Fruit fly (Drosophila melanogaster) whole organism, embryonic: ENCODE measurements around the gene Mocs2B.

ENCODE experiments used
- ATbp ChIP-seq: fragments of 200-800 bp; sonication (Bioruptor generic); optimal IDR thresholded peaks from 2 replicates; lab custom pipeline; 2017; ENCODE audit warnings: missing biosample characterization, mild to moderate bottlenecking, missing genetic modification characterization, missing genetic modification reagents
- Adf1 ChIP-seq: fragments of 200-800 bp; sonication (Bioruptor generic); IDR thresholded peaks from 2 replicates; pipeline ENCODE4 v1.3.6; 2022; ENCODE audit warnings: missing biosample characterization, missing genetic modification characterization
- CG10321 ChIP-seq: fragments of 200-800 bp; sonication (Bioruptor generic); IDR thresholded peaks from 2 replicates; pipeline ENCODE4 v1.3.6; 2022; ENCODE audit warnings: missing biosample characterization, missing genetic modification characterization
- CG11723 ChIP-seq: fragments of 200-800 bp; sonication (Bioruptor generic); optimal IDR thresholded peaks from 2 replicates; lab custom pipeline; 2017; ENCODE audit warnings: missing biosample characterization, mild to moderate bottlenecking, missing genetic modification characterization
- CG15479 ChIP-seq: fragments of 200-800 bp; sonication (Bioruptor generic); optimal IDR thresholded peaks from 3 replicates; lab custom pipeline; 2019; ENCODE audit warnings: missing biosample characterization, mild to moderate bottlenecking, missing genetic modification characterization, moderate library complexity
- CG15514 ChIP-seq: fragments of 200-800 bp; sonication (Bioruptor generic); optimal IDR thresholded peaks from 3 replicates; lab custom pipeline; 2017; ENCODE audit warnings: missing biosample characterization, missing genetic modification characterization, mild to moderate bottlenecking, moderate library complexity, missing genetic modification reagents
- CG1832 ChIP-seq: fragments of 200-800 bp; sonication (Bioruptor generic); optimal IDR thresholded peaks from 2 replicates; lab custom pipeline; 2017; ENCODE audit warnings: missing biosample characterization, mild to moderate bottlenecking, missing genetic modification characterization, inconsistent platforms
- CG18599 ChIP-seq: fragments of 200-800 bp; sonication (Bioruptor generic); optimal IDR thresholded peaks from 3 replicates; lab custom pipeline; 2017; ENCODE audit warnings: missing biosample characterization, missing genetic modification characterization, mild to moderate bottlenecking, moderate library complexity, missing genetic modification reagents
- CG2129 ChIP-seq: fragments of 200-800 bp; sonication (Bioruptor generic); IDR thresholded peaks from 2 replicates; pipeline ENCODE4 v1.3.6; 2022; ENCODE audit warnings: missing biosample characterization, missing genetic modification characterization; ENCODE audit not compliant: partially characterized antibody
- CG2678 ChIP-seq: fragments of 200-800 bp; sonication (Bioruptor generic); optimal IDR thresholded peaks from 3 replicates; lab custom pipeline; 2019; ENCODE audit warnings: missing biosample characterization, mild to moderate bottlenecking, missing genetic modification characterization, moderate library complexity
- CG31224 ChIP-seq: fragments of 200-800 bp; sonication (Bioruptor generic); IDR thresholded peaks from 2 replicates; pipeline ENCODE4 v1.3.6; 2022; ENCODE audit warnings: missing biosample characterization, missing genetic modification characterization
- CG32532 ChIP-seq: fragments of 200-800 bp; sonication (Bioruptor generic); IDR thresholded peaks from 2 replicates; pipeline ENCODE4 v1.3.6; 2022; ENCODE audit warnings: missing biosample characterization, missing genetic modification characterization
- CG34376 ChIP-seq: fragments of 200-800 bp; sonication (Bioruptor generic); optimal IDR thresholded peaks from 2 replicates; lab custom pipeline; 2018; ENCODE audit warnings: missing biosample characterization, mild to moderate bottlenecking, missing genetic modification characterization
- CG4424 ChIP-seq: fragments of 200-800 bp; sonication (Bioruptor generic); optimal IDR thresholded peaks from 3 replicates; lab custom pipeline; 2016; ENCODE audit warnings: missing biosample characterization, missing genetic modification characterization
- CG7745 ChIP-seq: fragments of 200-800 bp; sonication (Bioruptor generic); optimal IDR thresholded peaks from 2 replicates; lab custom pipeline; 2018; ENCODE audit warnings: missing biosample characterization, mild to moderate bottlenecking, missing genetic modification characterization, moderate library complexity
- CG8290 ChIP-seq, 3 experiments: fragments of 200-800 bp; sonication (Bioruptor generic); optimal IDR thresholded peaks; 2 replicates each; lab custom pipeline; 2016 to 2019; ENCODE audit warnings: missing biosample characterization in 3 of 3, missing genetic modification characterization in 3 of 3, mild to moderate bottlenecking in 2 of 3, moderate library complexity in 1 of 3
- ERR ChIP-seq: fragments of 200-800 bp; sonication (Bioruptor generic); optimal IDR thresholded peaks from 2 replicates; lab custom pipeline; 2016; ENCODE audit warnings: missing biosample characterization, missing genetic modification characterization
- Ets65A ChIP-seq: fragments of 200-800 bp; sonication (Bioruptor generic); peaks from one replicate; lab custom pipeline; 2016; ENCODE audit warnings: missing biosample characterization, missing genetic modification characterization
- HLH54F ChIP-seq: fragments of 200-800 bp; sonication (Bioruptor generic); optimal IDR thresholded peaks from 3 replicates; lab custom pipeline; 2016; ENCODE audit warnings: missing biosample characterization, missing genetic modification characterization
- HmgD ChIP-seq: fragments of 200-800 bp; sonication (Bioruptor generic); optimal IDR thresholded peaks from 3 replicates; lab custom pipeline; 2016; ENCODE audit warnings: missing biosample characterization, missing genetic modification characterization
- Jarid2 ChIP-seq: fragments of 200-800 bp; sonication (Bioruptor generic); optimal IDR thresholded peaks from 3 replicates; lab custom pipeline; 2017; ENCODE audit warnings: mild to moderate bottlenecking, missing biosample characterization, missing genetic modification reagents, missing genetic modification characterization
- Nf-YA ChIP-seq: fragments of 200-800 bp; sonication (Bioruptor generic); IDR thresholded peaks from 2 replicates; pipeline ENCODE4 v1.3.6; 2022; ENCODE audit warnings: missing biosample characterization, missing genetic modification characterization
- Nf-YB ChIP-seq: fragments of 200-800 bp; sonication (Bioruptor generic); optimal IDR thresholded peaks from 3 replicates; lab custom pipeline; 2019; ENCODE audit warnings: missing biosample characterization, mild to moderate bottlenecking, missing genetic modification characterization, moderate library complexity
- Nf-YC ChIP-seq: fragments of 200-800 bp; optimal IDR thresholded peaks from 3 replicates; lab custom pipeline; 2019; ENCODE audit warnings: missing biosample characterization, mild to moderate bottlenecking, missing genetic modification characterization, moderate library complexity
- Opbp ChIP-seq: fragments of 200-800 bp; sonication (Bioruptor generic); IDR thresholded peaks from 3 replicates; pipeline ENCODE4 v1.3.6; 2022; ENCODE audit warnings: missing biosample characterization, missing genetic modification characterization; ENCODE audit not compliant: partially characterized antibody
- PHDP ChIP-seq: fragments of 200-800 bp; sonication (Bioruptor generic); optimal IDR thresholded peaks from 3 replicates; lab custom pipeline; 2018; ENCODE audit warnings: missing biosample characterization, mild to moderate bottlenecking, missing genetic modification characterization, moderate library complexity
- Six4 ChIP-seq: fragments of 200-800 bp; sonication (Bioruptor generic); optimal IDR thresholded peaks from 2 replicates; lab custom pipeline; 2016; ENCODE audit warnings: missing biosample characterization, missing genetic modification characterization
- Trl ChIP-seq, 3 experiments: fragments of >200 bp in 2 of 3; fragments of 200-800 bp in 1 of 3; sonication (Bioruptor generic) in 1 of 3; optimal IDR thresholded peaks; 2 replicates in 1 of 3; 3 replicates in 2 of 3; lab custom pipeline; 2016 to 2017; ENCODE audit warnings: missing biosample characterization in 1 of 3, missing genetic modification characterization in 1 of 3
- cg ChIP-seq: fragments of 200-800 bp; sonication (Bioruptor generic); optimal IDR thresholded peaks from 3 replicates; lab custom pipeline; 2019; ENCODE audit warnings: missing biosample characterization, mild to moderate bottlenecking, missing genetic modification characterization, moderate library complexity
- ci ChIP-seq: fragments of 200-800 bp; sonication (Bioruptor generic); IDR thresholded peaks from 3 replicates; pipeline ENCODE4 v1.3.6; 2022; ENCODE audit warnings: missing biosample characterization, missing genetic modification characterization
- grn ChIP-seq: fragments of 200-800 bp; sonication (Bioruptor generic); optimal IDR thresholded peaks from 3 replicates; lab custom pipeline; 2017; ENCODE audit warnings: missing biosample characterization, missing genetic modification characterization
- jigr1 ChIP-seq: fragments of 200-800 bp; sonication (Bioruptor generic); IDR thresholded peaks from 3 replicates; pipeline ENCODE4 v1.3.6; 2022; ENCODE audit warnings: missing biosample characterization, missing genetic modification characterization
- jing ChIP-seq: fragments of 200-800 bp; sonication (Bioruptor generic); optimal IDR thresholded peaks from 2 replicates; lab custom pipeline; 2018; ENCODE audit warnings: missing biosample characterization, mild to moderate bottlenecking, missing genetic modification characterization
- knrl ChIP-seq: fragments of 200-800 bp; sonication (Bioruptor generic); IDR thresholded peaks from 3 replicates; pipeline ENCODE4 v1.3.6; 2022; ENCODE audit warnings: missing biosample characterization, missing genetic modification characterization; ENCODE audit not compliant: partially characterized antibody
- lola ChIP-seq, 3 experiments: fragments of >200 bp in 2 of 3; fragments of 200-800 bp in 1 of 3; sonication (Bioruptor generic) in 1 of 3; optimal IDR thresholded peaks; 2 replicates each; lab custom pipeline; 2017 to 2019; ENCODE audit warnings: missing biosample characterization in 3 of 3, missing genetic modification characterization in 3 of 3, mild to moderate bottlenecking in 1 of 3, moderate library complexity in 1 of 3
- mld ChIP-seq: fragments of 200-800 bp; sonication (Bioruptor generic); IDR thresholded peaks from 3 replicates; pipeline ENCODE4 v1.3.6; 2022; ENCODE audit warnings: missing biosample characterization, missing genetic modification characterization; ENCODE audit not compliant: partially characterized antibody
- nom ChIP-seq: fragments of 200-800 bp; sonication (Bioruptor generic); optimal IDR thresholded peaks from 2 replicates; lab custom pipeline; 2017; ENCODE audit warnings: missing biosample characterization, missing genetic modification characterization, mild to moderate bottlenecking, moderate library complexity, missing genetic modification reagents
- oc ChIP-seq: fragments of 200-800 bp; sonication (Bioruptor generic); optimal IDR thresholded peaks from 2 replicates; lab custom pipeline; 2018; ENCODE audit warnings: missing biosample characterization, mild to moderate bottlenecking, missing genetic modification characterization, moderate library complexity
- otp ChIP-seq: fragments of 200-800 bp; sonication (Bioruptor generic); IDR thresholded peaks from 3 replicates; pipeline ENCODE4, ENCODE4 v1.3.6; 2022; ENCODE audit warnings: missing biosample characterization, missing genetic modification characterization
- pfk ChIP-seq: fragments of 200-800 bp; sonication (Bioruptor generic); optimal IDR thresholded peaks from 2 replicates; lab custom pipeline; 2018; ENCODE audit warnings: missing biosample characterization, mild to moderate bottlenecking, missing genetic modification characterization, moderate library complexity
- toy ChIP-seq: fragments of 200-800 bp; sonication (Bioruptor generic); IDR thresholded peaks from 2 replicates; pipeline ENCODE4 v1.3.6; 2022; ENCODE audit warnings: missing biosample characterization, missing genetic modification characterization
- trem ChIP-seq: fragments of 200-800 bp; optimal IDR thresholded peaks from 3 replicates; lab custom pipeline; 2019; ENCODE audit warnings: missing biosample characterization, mild to moderate bottlenecking, missing genetic modification characterization, moderate library complexity
- wor ChIP-seq: fragments of 200-800 bp; sonication (Bioruptor generic); IDR thresholded peaks from 2 replicates; pipeline ENCODE4 v1.3.6; 2022; ENCODE audit warnings: missing biosample characterization, missing genetic modification characterization

Mocs2B gene

dm6 chr3R:25097486-25097885 is 29.7 kb downstream of the Mocs2B start, which contains the start of the genes CG33095 and CG33096 (continued):
- no peak for TF ChIP-seq CG11723 (GFP tag; lab: Kevin White, UChicago)
- TF ChIP-seq PHDP (tag; lab: Kevin White, UChicago): no peak
- TF ChIP-seq Six4: no peak
- TF ChIP-seq pfk (GFP tag; lab: Kevin White, UChicago): peak; percentile 69
- TF ChIP-seq CG15514 (GFP tag; lab: Kevin White, UChicago): peak; percentile 98
- TF ChIP-seq otp (GFP tag; lab: Robert Waterston, UW): no peak
- 0 out of 3 replicates have a peak, but pooled peaks have one; percentile 10 for TF ChIP-seq knrl (GFP tag; lab: Robert Waterston, UW)
- TF ChIP-seq cg: peak; percentile 71
- no peak for TF ChIP-seq CG4424 (GFP tag; lab: Kevin White, UChicago)
- no peak for TF ChIP-seq wor (GFP tag; lab: Robert Waterston, UW)
- no peak for TF ChIP-seq CG18599
- TF ChIP-seq HLH54F (GFP tag; lab: Kevin White, UChicago): no peak
- TF ChIP-seq CG15479: no peak
- peak; percentile 35 for TF ChIP-seq trem (tag; lab: Kevin White, UChicago)
- no peak for TF ChIP-seq CG2129 (GFP tag; lab: Robert Waterston, UW)
- no peak for TF ChIP-seq ERR
- TF ChIP-seq CG8290 (GFP tag; optimal IDR thresholded peaks at IDR 0.05; lab: Kevin White, UChicago): peak; percentile 75
- peak in 1 of 2 experiments; percentile 2 for TF ChIP-seq CG8290 (tag; optimal IDR thresholded peaks at IDR 0.05; lab: Kevin White, UChicago)
- TF ChIP-seq grn (GFP tag; lab: Kevin White, UChicago): no peak
- peak; percentile 86 for TF ChIP-seq Ets65A (GFP tag; lab: Kevin White, UChicago)
- no peak for TF ChIP-seq CG34376 (GFP tag; lab: Kevin White, UChicago)
- TF ChIP-seq lola (GFP tag; optimal IDR thresholded peaks at IDR 0.05; lab: Kevin White, UChicago): no peak
- no peak for TF ChIP-seq ci (GFP tag; lab: Robert Waterston, UW)

dm6 chr3R:25094639-25095038 is 32.5 kb downstream of the Mocs2B start, which contains the start of gene fd96Cb:
fd96Cb (plus strand) TSS chr3R:25095012.
- peak; percentile 21 for TF ChIP-seq HmgD
- peak; percentile 31; the same call in 1 of the 2 replicates for TF ChIP-seq Adf1 (GFP tag; lab: Robert Waterston, UW)
- peak; percentile 30 to 49 for TF ChIP-seq Trl (optimal IDR thresholded peaks at IDR 0.05; lab: Kevin White, UChicago)
- TF ChIP-seq Trl (GFP tag; optimal IDR thresholded peaks at IDR 0.05; lab: Kevin White, UChicago): no peak
- TF ChIP-seq oc (tag; lab: Kevin White, UChicago): peak; percentile 64
- peak; percentile 34 for TF ChIP-seq jing (GFP tag; lab: Kevin White, UChicago)
- TF ChIP-seq Opbp (GFP tag; lab: Robert Waterston, UW): peak; percentile 34; the same call in 1 of the 3 replicates
- 0 out of 3 replicates have a peak, but pooled peaks have one; percentile 55 for TF ChIP-seq mld (GFP tag; lab: Robert Waterston, UW)
- TF ChIP-seq jigr1 (GFP tag; lab: Robert Waterston, UW): no peak
- TF ChIP-seq ATbp (GFP tag; lab: Kevin White, UChicago): no peak
- peak; percentile 94 for TF ChIP-seq CG10321 (GFP tag; lab: Robert Waterston, UW)
- peak; percentile 31 for TF ChIP-seq nom (GFP tag; lab: Kevin White, UChicago)
- no peak for TF ChIP-seq toy (GFP tag; lab: Robert Waterston, UW)
- TF ChIP-seq CG1832 (GFP tag; lab: Kevin White, UChicago): peak; percentile 88
- TF ChIP-seq Nf-YC (tag; lab: Kevin White, UChicago): peak; percentile 100
- TF ChIP-seq Nf-YA (GFP tag; lab: Robert Waterston, UW): peak; percentile 95
- peak; percentile 73 for TF ChIP-seq Jarid2 (GFP tag; lab: Kevin White, UChicago)
- peak; percentile 100 for TF ChIP-seq Nf-YB (GFP tag; lab: Kevin White, UChicago)
- no peak for TF ChIP-seq CG31224 (GFP tag; lab: Robert Waterston, UW)
- TF ChIP-seq CG7745 (tag; lab: Kevin White, UChicago): no peak
- no peak for TF ChIP-seq CG2678 (tag; lab: Kevin White, UChicago)
- peak; percentile 64 for TF ChIP-seq cg
- TF ChIP-seq CG32532 (GFP tag; lab: Robert Waterston, UW): no peak
- TF ChIP-seq, all 482 proteins: peak for 15
